Fruit fly (Drosophila melanogaster) whole organism, embryonic: ENCODE measurements around the gene CG11703.
A peak's percentile ranks its signal among the peaks of the same experiment; 100 is the strongest.

ENCODE experiments used
- Antp ChIP-seq: fragments of 200-800 bp; sonication (Bioruptor generic); optimal IDR thresholded peaks from 3 replicates; lab custom pipeline; 2016; ENCODE audit warnings: missing biosample characterization, missing genetic modification characterization
- Awh ChIP-seq: fragments of 200-800 bp; sonication (Bioruptor generic); IDR thresholded peaks from 2 replicates; pipeline ENCODE4, ENCODE4 v1.3.6; 2022; ENCODE audit warnings: missing biosample characterization, missing genetic modification characterization
- Bdp1 ChIP-seq: fragments of 200-800 bp; sonication (Bioruptor generic); optimal IDR thresholded peaks from 3 replicates; lab custom pipeline; 2016; ENCODE audit warnings: missing biosample characterization, missing genetic modification characterization
- CG11695 ChIP-seq: fragments of 200-800 bp; sonication (Bioruptor generic); IDR thresholded peaks from 3 replicates; pipeline ENCODE4 v1.3.6; 2022; ENCODE audit warnings: missing biosample characterization, missing genetic modification characterization
- CG11696 ChIP-seq: fragments of 200-800 bp; sonication (Bioruptor generic); IDR thresholded peaks from 2 replicates; pipeline ENCODE4 v1.3.6; 2022; ENCODE audit warnings: missing biosample characterization, missing genetic modification characterization
- CG13287 ChIP-seq: fragments of 200-800 bp; sonication (Bioruptor generic); IDR thresholded peaks from 2 replicates; pipeline ENCODE4 v1.3.6; 2022; ENCODE audit warnings: missing biosample characterization, missing genetic modification characterization; ENCODE audit not compliant: partially characterized antibody
- CG14014 ChIP-seq: fragments of 200-800 bp; sonication (Bioruptor generic); IDR thresholded peaks from 2 replicates; pipeline ENCODE4 v1.3.6; 2022; ENCODE audit warnings: missing biosample characterization, missing genetic modification characterization
- CG14965 ChIP-seq: fragments of 200-800 bp; sonication (Bioruptor generic); optimal IDR thresholded peaks from 2 replicates; lab custom pipeline; 2016; ENCODE audit warnings: missing biosample characterization, missing genetic modification characterization, borderline replicate concordance
- CG1529 ChIP-seq: fragments of 200-800 bp; sonication (Bioruptor generic); optimal IDR thresholded peaks from 3 replicates; lab custom pipeline; 2018; ENCODE audit warnings: missing biosample characterization, missing genetic modification characterization
- CG16813 ChIP-seq: fragments of 200-800 bp; sonication (Bioruptor generic); IDR thresholded peaks from 3 replicates; pipeline ENCODE4 v1.3.6; 2022; ENCODE audit warnings: missing biosample characterization, missing genetic modification characterization; ENCODE audit not compliant: partially characterized antibody
- CG17361 ChIP-seq: fragments of 200-800 bp; sonication (Bioruptor generic); IDR thresholded peaks from 3 replicates; pipeline ENCODE4 v1.3.6; 2022; ENCODE audit warnings: missing biosample characterization, missing genetic modification characterization
- CG31224 ChIP-seq: fragments of 200-800 bp; sonication (Bioruptor generic); IDR thresholded peaks from 2 replicates; pipeline ENCODE4 v1.3.6; 2022; ENCODE audit warnings: missing biosample characterization, missing genetic modification characterization
- CG32767 ChIP-seq: fragments of 200-800 bp; sonication (Bioruptor generic); IDR thresholded peaks from 2 replicates; pipeline ENCODE4 v1.3.6; 2022; ENCODE audit warnings: missing biosample characterization, missing genetic modification characterization
- CG43689 ChIP-seq: fragments of 200-800 bp; sonication (Bioruptor generic); IDR thresholded peaks from 2 replicates; pipeline ENCODE4 v1.3.6; 2022; ENCODE audit warnings: missing biosample characterization, missing genetic modification characterization
- CG6254 ChIP-seq: fragments of 200-800 bp; sonication (Bioruptor generic); optimal IDR thresholded peaks from 3 replicates; lab custom pipeline; 2017; ENCODE audit warnings: mild to moderate bottlenecking, missing biosample characterization, missing genetic modification reagents, missing genetic modification characterization
- CG7357 ChIP-seq: fragments of 200-800 bp; sonication (Bioruptor generic); IDR thresholded peaks from 3 replicates; pipeline ENCODE4 v1.3.6; 2022; ENCODE audit warnings: missing biosample characterization, missing genetic modification characterization
- CG7372 ChIP-seq: fragments of 200-800 bp; sonication (Bioruptor generic); IDR thresholded peaks from 2 replicates; pipeline ENCODE4 v1.3.6; 2022; ENCODE audit warnings: missing biosample characterization, missing genetic modification characterization
- CG7987 ChIP-seq: fragments of 200-800 bp; sonication (Bioruptor generic); optimal IDR thresholded peaks from 2 replicates; lab custom pipeline; 2018; ENCODE audit warnings: missing biosample characterization, mild to moderate bottlenecking, missing genetic modification characterization, moderate library complexity
- CG8359 ChIP-seq: fragments of 200-800 bp; sonication (Bioruptor generic); optimal IDR thresholded peaks from 2 replicates; lab custom pipeline; 2017; ENCODE audit warnings: missing biosample characterization, mild to moderate bottlenecking, missing genetic modification characterization, borderline replicate concordance
- CG8944 ChIP-seq: fragments of 200-800 bp; sonication (Bioruptor generic); optimal IDR thresholded peaks from 3 replicates; lab custom pipeline; 2016; ENCODE audit warnings: missing biosample characterization, missing genetic modification characterization
- CG9876 ChIP-seq: fragments of 200-800 bp; sonication (Bioruptor generic); optimal IDR thresholded peaks from 2 replicates; lab custom pipeline; 2016; ENCODE audit warnings: missing biosample characterization, missing genetic modification characterization
- Drgx ChIP-seq: fragments of 200-800 bp; sonication (Bioruptor generic); IDR thresholded peaks from 2 replicates; pipeline ENCODE4 v1.3.6; 2022; ENCODE audit warnings: missing biosample characterization, missing genetic modification characterization
- E2f2 ChIP-seq: fragments of 200-800 bp; sonication (Bioruptor generic); IDR thresholded peaks from 2 replicates; pipeline ENCODE4 v1.3.6; 2022; ENCODE audit warnings: missing biosample characterization, missing genetic modification characterization
- Gsc ChIP-seq: fragments of 200-800 bp; sonication (Bioruptor generic); IDR thresholded peaks from 2 replicates; pipeline ENCODE4 v1.3.6; 2022; ENCODE audit warnings: missing biosample characterization, missing genetic modification characterization
- H2.0 ChIP-seq: fragments of 200-800 bp; sonication (Bioruptor generic); IDR thresholded peaks from 2 replicates; pipeline ENCODE4 v1.3.6; 2022; ENCODE audit warnings: missing biosample characterization, missing genetic modification characterization
- Hr78 ChIP-seq, 2 experiments: fragments of 200-800 bp in 1 of 2; fragments of >200 bp in 1 of 2; sonication (Bioruptor generic) in 1 of 2; optimal IDR thresholded peaks; 2 replicates each; lab custom pipeline; 2017 to 2019; ENCODE audit warnings: missing biosample characterization in 2 of 2, missing genetic modification characterization in 2 of 2, mild to moderate bottlenecking in 1 of 2, moderate library complexity in 1 of 2
- Lim3 ChIP-seq: fragments of 200-800 bp; sonication (Bioruptor generic); IDR thresholded peaks from 2 replicates; pipeline ENCODE4 v1.3.6; 2022; ENCODE audit warnings: missing biosample characterization, missing genetic modification characterization
- MESR4 ChIP-seq: fragments of 200-800 bp; sonication (Bioruptor generic); optimal IDR thresholded peaks from 2 replicates; lab custom pipeline; 2018; ENCODE audit warnings: missing biosample characterization, mild to moderate bottlenecking, missing genetic modification characterization, moderate library complexity
- Mad ChIP-seq: fragments of 200-800 bp; sonication (Bioruptor generic); optimal IDR thresholded peaks from 2 replicates; lab custom pipeline; 2016; ENCODE audit warnings: missing biosample characterization, missing genetic modification characterization
- NFAT ChIP-seq: fragments of 200-800 bp; sonication (Bioruptor generic); IDR thresholded peaks from 2 replicates; pipeline ENCODE4 v1.3.6; 2022; ENCODE audit warnings: missing biosample characterization, missing genetic modification characterization
- PHDP ChIP-seq: fragments of 200-800 bp; sonication (Bioruptor generic); optimal IDR thresholded peaks from 3 replicates; lab custom pipeline; 2018; ENCODE audit warnings: missing biosample characterization, mild to moderate bottlenecking, missing genetic modification characterization, moderate library complexity
- Pdp1 ChIP-seq, 2 experiments: fragments of 200-800 bp; sonication (Bioruptor generic); optimal IDR thresholded peaks; 3 replicates each; lab custom pipeline; 2016; ENCODE audit warnings: missing biosample characterization in 2 of 2, missing genetic modification characterization in 2 of 2, mild to moderate bottlenecking in 1 of 2, moderate library complexity in 1 of 2
- bab2 ChIP-seq: fragments of 200-800 bp; sonication (Bioruptor generic); optimal IDR thresholded peaks from 2 replicates; lab custom pipeline; 2016; ENCODE audit warnings: missing biosample characterization, missing genetic modification characterization
- bcd ChIP-seq: fragments of 200-800 bp; sonication (Bioruptor generic); optimal IDR thresholded peaks from 2 replicates; lab custom pipeline; 2017; ENCODE audit warnings: missing biosample characterization, mild to moderate bottlenecking, missing genetic modification characterization
- cato ChIP-seq: fragments of 200-800 bp; sonication (Bioruptor generic); optimal IDR thresholded peaks from 2 replicates; lab custom pipeline; 2016; ENCODE audit warnings: missing biosample characterization, missing genetic modification characterization, borderline replicate concordance
- crc ChIP-seq: fragments of 200-800 bp; sonication (Bioruptor generic); optimal IDR thresholded peaks from 2 replicates; lab custom pipeline; 2016; ENCODE audit warnings: missing biosample characterization, missing genetic modification characterization
- exex ChIP-seq: fragments of 200-800 bp; sonication (Bioruptor generic); optimal IDR thresholded peaks from 4 replicates; lab custom pipeline; 2018; ENCODE audit warnings: missing biosample characterization, mild to moderate bottlenecking, missing genetic modification characterization, moderate library complexity
- hbn ChIP-seq: fragments of 200-800 bp; sonication (Bioruptor generic); IDR thresholded peaks from 2 replicates; pipeline ENCODE4 v1.3.6; 2022; ENCODE audit warnings: missing biosample characterization, missing genetic modification characterization; ENCODE audit not compliant: partially characterized antibody
- hkb ChIP-seq, 2 experiments: fragments of 200-800 bp in 1 of 2; fragments of >200 bp in 1 of 2; sonication (Bioruptor generic) in 1 of 2; IDR thresholded peaks in 1 of 2; optimal IDR thresholded peaks in 1 of 2; 2 replicates each; pipeline versions ENCODE4 v1.3.6 to Lab custom; 2017 to 2022; ENCODE audit warnings: missing biosample characterization in 1 of 2, missing genetic modification characterization in 1 of 2
- jigr1 ChIP-seq: fragments of 200-800 bp; sonication (Bioruptor generic); IDR thresholded peaks from 3 replicates; pipeline ENCODE4 v1.3.6; 2022; ENCODE audit warnings: missing biosample characterization, missing genetic modification characterization
- lov ChIP-seq, 2 experiments: fragments of 200-800 bp in 1 of 2; fragments of >200 bp in 1 of 2; sonication (Bioruptor generic) in 1 of 2; IDR thresholded peaks in 1 of 2; optimal IDR thresholded peaks in 1 of 2; 2 replicates in 1 of 2; 3 replicates in 1 of 2; pipeline versions ENCODE4 v1.3.6 to Lab custom; 2017 to 2022; ENCODE audit warnings: missing biosample characterization in 1 of 2, missing genetic modification characterization in 1 of 2
- mld ChIP-seq: fragments of 200-800 bp; sonication (Bioruptor generic); IDR thresholded peaks from 3 replicates; pipeline ENCODE4 v1.3.6; 2022; ENCODE audit warnings: missing biosample characterization, missing genetic modification characterization; ENCODE audit not compliant: partially characterized antibody
- sim ChIP-seq: fragments of 200-800 bp; sonication (Bioruptor generic); IDR thresholded peaks from 2 replicates; pipeline ENCODE4 v1.3.6; 2022; ENCODE audit warnings: missing biosample characterization, missing genetic modification characterization
- sisA ChIP-seq: fragments of 200-800 bp; sonication (Bioruptor generic); IDR thresholded peaks from 2 replicates; pipeline ENCODE4 v1.3.6; 2022; ENCODE audit warnings: missing biosample characterization, missing genetic modification characterization
- sna ChIP-seq: fragments of 200-800 bp; sonication (Bioruptor generic); IDR thresholded peaks from 2 replicates; pipeline ENCODE4 v1.3.6; 2022; ENCODE audit warnings: missing biosample characterization, missing genetic modification characterization; ENCODE audit not compliant: partially characterized antibody
- tap ChIP-seq: fragments of 200-800 bp; optimal IDR thresholded peaks from 3 replicates; lab custom pipeline; 2019; ENCODE audit warnings: missing biosample characterization, mild to moderate bottlenecking, missing genetic modification characterization, moderate library complexity
- tin ChIP-seq: fragments of 200-800 bp; sonication (Bioruptor generic); optimal IDR thresholded peaks from 3 replicates; lab custom pipeline; 2016; ENCODE audit warnings: missing biosample characterization, missing genetic modification characterization
- tll ChIP-seq, 2 experiments: fragments of 200-800 bp in 1 of 2; fragments of >200 bp in 1 of 2; sonication (Bioruptor generic) in 1 of 2; optimal IDR thresholded peaks; 2 replicates each; lab custom pipeline; 2017 to 2019; ENCODE audit warnings: missing biosample characterization in 2 of 2, missing genetic modification characterization in 2 of 2, mild to moderate bottlenecking in 1 of 2, moderate library complexity in 1 of 2
- vvl ChIP-seq: fragments of 200-800 bp; sonication (Bioruptor generic); IDR thresholded peaks from 2 replicates; pipeline ENCODE4 v1.3.6; 2022; ENCODE audit warnings: missing biosample characterization, missing genetic modification characterization
- zen2 ChIP-seq: fragments of 200-800 bp; sonication (Bioruptor generic); IDR thresholded peaks from 3 replicates; pipeline ENCODE4 v1.3.6; 2022; ENCODE audit warnings: missing biosample characterization, missing genetic modification characterization; ENCODE audit not compliant: partially characterized antibody

Gene CG11703

DNA sequence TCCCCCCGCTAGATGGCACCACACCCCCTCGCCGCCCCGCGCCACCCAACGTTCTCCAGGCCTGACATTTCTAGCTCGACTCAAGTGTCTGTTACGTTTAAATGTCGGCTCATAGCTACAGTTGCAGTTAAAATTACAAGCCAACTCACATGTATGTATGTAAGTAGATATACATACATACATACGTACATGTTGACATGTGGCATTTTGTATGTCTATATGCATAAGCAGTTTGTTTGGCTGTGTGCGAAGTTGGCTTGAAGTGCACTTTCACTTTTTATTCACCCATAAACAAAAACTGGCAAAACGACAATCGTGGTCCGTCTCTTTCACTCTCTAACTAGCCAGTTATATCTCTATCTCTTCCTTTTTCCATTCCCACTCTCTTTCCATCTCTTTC, 45.1 kb downstream of the CG11703 start (continued):
- no peak for TF ChIP-seq zen2 (GFP tag; lab: Robert Waterston, UW)
- TF ChIP-seq Bdp1 (GFP tag; lab: Kevin White, UChicago): no peak
- TF ChIP-seq CG7357 (GFP tag; lab: Robert Waterston, UW): no peak
- TF ChIP-seq H2.0 (GFP tag; lab: Robert Waterston, UW): no peak
- no peak for TF ChIP-seq Pdp1 (GFP tag; optimal IDR thresholded peaks at IDR 0.05; lab: Kevin White, UChicago)
- TF ChIP-seq exex (tag; lab: Kevin White, UChicago): no peak
- TF ChIP-seq bab2 (GFP tag; lab: Kevin White, UChicago): no peak
- TF ChIP-seq sim (GFP tag; lab: Robert Waterston, UW): no peak
- TF ChIP-seq sna (GFP tag; lab: Robert Waterston, UW): no peak
- TF ChIP-seq CG11695 (GFP tag; lab: Robert Waterston, UW): no peak
- peak; percentile 48 for TF ChIP-seq CG1529 (GFP tag; lab: Kevin White, UChicago)
- no peak for TF ChIP-seq CG14014 (GFP tag; lab: Robert Waterston, UW)
- TF ChIP-seq Drgx: no peak
- no peak for TF ChIP-seq CG6254 (GFP tag; lab: Kevin White, UChicago)
- no peak for TF ChIP-seq sisA (GFP tag; lab: Robert Waterston, UW)
- TF ChIP-seq CG16813 (GFP tag; lab: Robert Waterston, UW): no peak
- TF ChIP-seq CG8359 (GFP tag; lab: Kevin White, UChicago): no peak
- no peak for TF ChIP-seq Hr78 (GFP tag; optimal IDR thresholded peaks at IDR 0.05; lab: Kevin White, UChicago)
- no peak for TF ChIP-seq NFAT (GFP tag; lab: Robert Waterston, UW)
- no peak for TF ChIP-seq tin (GFP tag; lab: Kevin White, UChicago)
- no peak for TF ChIP-seq CG8944 (GFP tag; lab: Kevin White, UChicago)
- TF ChIP-seq CG7372 (GFP tag; lab: Robert Waterston, UW): no peak
- TF ChIP-seq jigr1 (GFP tag; lab: Robert Waterston, UW): no peak
- TF ChIP-seq Gsc (GFP tag; lab: Robert Waterston, UW): no peak
- TF ChIP-seq CG9876 (GFP tag; lab: Kevin White, UChicago): no peak
- TF ChIP-seq CG17361 (GFP tag; lab: Robert Waterston, UW): no peak
- TF ChIP-seq hbn (GFP tag; lab: Robert Waterston, UW): no peak
- no peak for TF ChIP-seq CG11696 (GFP tag; lab: Robert Waterston, UW)
- TF ChIP-seq CG32767 (GFP tag; lab: Robert Waterston, UW): no peak
- TF ChIP-seq E2f2 (GFP tag; lab: Robert Waterston, UW): no peak
- TF ChIP-seq vvl (GFP tag; lab: Robert Waterston, UW): peak; percentile 25; the same call in 1 of the 2 replicates
- no peak for TF ChIP-seq CG31224
- TF ChIP-seq Antp (GFP tag; lab: Kevin White, UChicago): no peak
- TF ChIP-seq lov (optimal IDR thresholded peaks at IDR 0.05; lab: Kevin White, UChicago): no peak
- no peak for TF ChIP-seq lov (GFP tag; IDR thresholded peaks at IDR 0.05; lab: Robert Waterston, UW)

DNA sequence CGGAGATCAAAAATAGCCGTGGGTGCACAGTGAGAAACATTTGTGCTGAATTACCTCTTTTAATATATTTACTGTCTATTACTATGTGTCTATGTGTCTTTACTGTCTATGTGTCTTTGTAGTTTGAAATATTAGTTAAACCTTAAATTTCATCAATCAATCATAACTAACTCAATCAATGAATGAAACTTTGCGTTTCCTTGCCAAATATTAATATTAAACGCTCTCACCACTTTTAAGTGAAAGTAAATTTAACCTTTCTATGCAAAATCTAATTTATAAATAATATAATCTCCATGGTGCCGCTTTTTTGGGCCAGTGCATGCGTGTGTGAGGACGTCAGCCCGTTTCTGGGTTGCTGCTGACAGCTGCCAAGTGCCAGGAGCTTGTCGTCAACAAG, 46.8 kb downstream of the CG11703 start:
- no peak for TF ChIP-seq mld
- no peak for TF ChIP-seq cato
- peak; percentile 17 for TF ChIP-seq bcd (GFP tag; lab: Kevin White, UChicago)
- TF ChIP-seq CG43689 (GFP tag; lab: Robert Waterston, UW): no peak
- TF ChIP-seq Lim3 (GFP tag; lab: Robert Waterston, UW): no peak
- no peak for TF ChIP-seq NFAT (GFP tag; lab: Robert Waterston, UW)
- TF ChIP-seq tap (tag; lab: Kevin White, UChicago): no peak
- no peak for TF ChIP-seq CG14965
- TF ChIP-seq Awh (GFP tag; lab: Robert Waterston, UW): no peak
- TF ChIP-seq MESR4 (GFP tag; lab: Kevin White, UChicago): no peak
- peak; percentile 8 for TF ChIP-seq Mad (GFP tag; lab: Kevin White, UChicago)
- peak; percentile 6 for TF ChIP-seq PHDP
- no peak for TF ChIP-seq tll (GFP tag; optimal IDR thresholded peaks at IDR 0.05; lab: Kevin White, UChicago)
- TF ChIP-seq CG13287 (GFP tag; lab: Robert Waterston, UW): no peak
- TF ChIP-seq CG7987 (GFP tag; lab: Kevin White, UChicago): no peak
- TF ChIP-seq hkb (optimal IDR thresholded peaks at IDR 0.05; lab: Kevin White, UChicago): no peak
- TF ChIP-seq hkb (GFP tag; IDR thresholded peaks at IDR 0.05; lab: Robert Waterston, UW): peak; percentile 47
- TF ChIP-seq crc (GFP tag; lab: Kevin White, UChicago): no peak
